Fruit fly (Drosophila melanogaster) whole organism, embryonic: ENCODE measurements around the gene Gyc89Da.

Experiments
- Antp ChIP-seq: fragments of 200-800 bp; sonication (Bioruptor generic); optimal IDR thresholded peaks from 3 replicates; lab custom pipeline; 2016; ENCODE audit warnings: missing biosample characterization, missing genetic modification characterization
- CG12769 ChIP-seq: fragments of 200-800 bp; sonication (Bioruptor generic); optimal IDR thresholded peaks from 2 replicates; lab custom pipeline; 2019; ENCODE audit warnings: missing biosample characterization, mild to moderate bottlenecking, missing genetic modification characterization, moderate library complexity
- CG12942 ChIP-seq: fragments of 200-800 bp; sonication (Bioruptor generic); optimal IDR thresholded peaks from 3 replicates; lab custom pipeline; 2016; ENCODE audit warnings: missing biosample characterization, missing genetic modification characterization
- CG14014 ChIP-seq: fragments of 200-800 bp; sonication (Bioruptor generic); IDR thresholded peaks from 2 replicates; pipeline ENCODE4 v1.3.6; 2022; ENCODE audit warnings: missing biosample characterization, missing genetic modification characterization
- CG15269 ChIP-seq: fragments of 200-800 bp; sonication (Bioruptor generic); optimal IDR thresholded peaks from 2 replicates; lab custom pipeline; 2018; ENCODE audit warnings: missing biosample characterization, mild to moderate bottlenecking, missing genetic modification characterization, moderate library complexity
- CG1602 ChIP-seq: fragments of 200-800 bp; sonication (Bioruptor generic); optimal IDR thresholded peaks from 3 replicates; lab custom pipeline; 2016; ENCODE audit warnings: missing biosample characterization, missing genetic modification characterization
- CG17385 ChIP-seq: fragments of 200-800 bp; sonication (Bioruptor generic); optimal IDR thresholded peaks from 3 replicates; lab custom pipeline; 2018; ENCODE audit warnings: missing biosample characterization, mild to moderate bottlenecking, missing genetic modification characterization
- CG17612 ChIP-seq: fragments of 200-800 bp; sonication (Bioruptor generic); IDR thresholded peaks from 2 replicates; pipeline ENCODE4 v1.3.6; 2022; ENCODE audit warnings: missing biosample characterization, missing genetic modification characterization
- CG17912 ChIP-seq: fragments of 200-800 bp; sonication (Bioruptor generic); optimal IDR thresholded peaks from 2 replicates; lab custom pipeline; 2018; ENCODE audit warnings: missing biosample characterization, mild to moderate bottlenecking, missing genetic modification characterization
- CG30431 ChIP-seq: fragments of 200-800 bp; sonication (Bioruptor generic); optimal IDR thresholded peaks from 2 replicates; lab custom pipeline; 2017; ENCODE audit warnings: missing biosample characterization, missing genetic modification characterization
- CG32532 ChIP-seq: fragments of 200-800 bp; sonication (Bioruptor generic); IDR thresholded peaks from 2 replicates; pipeline ENCODE4 v1.3.6; 2022; ENCODE audit warnings: missing biosample characterization, missing genetic modification characterization
- CG43689 ChIP-seq: fragments of 200-800 bp; sonication (Bioruptor generic); IDR thresholded peaks from 2 replicates; pipeline ENCODE4 v1.3.6; 2022; ENCODE audit warnings: missing biosample characterization, missing genetic modification characterization
- CG6272 ChIP-seq: fragments of 200-800 bp; sonication (Bioruptor generic); IDR thresholded peaks from 2 replicates; pipeline ENCODE4 v1.3.6; 2022; ENCODE audit warnings: missing biosample characterization, missing genetic modification characterization
- CG7357 ChIP-seq: fragments of 200-800 bp; sonication (Bioruptor generic); IDR thresholded peaks from 3 replicates; pipeline ENCODE4 v1.3.6; 2022; ENCODE audit warnings: missing biosample characterization, missing genetic modification characterization
- CG7928 ChIP-seq: fragments of 200-800 bp; sonication (Bioruptor generic); optimal IDR thresholded peaks from 2 replicates; lab custom pipeline; 2017; ENCODE audit warnings: missing biosample characterization, mild to moderate bottlenecking, missing genetic modification characterization
- CG8359 ChIP-seq: fragments of 200-800 bp; sonication (Bioruptor generic); optimal IDR thresholded peaks from 2 replicates; lab custom pipeline; 2017; ENCODE audit warnings: missing biosample characterization, mild to moderate bottlenecking, missing genetic modification characterization, borderline replicate concordance
- CG9215 ChIP-seq: fragments of 200-800 bp; sonication (Bioruptor generic); IDR thresholded peaks from 2 replicates; pipeline ENCODE4 v1.3.6; 2022; ENCODE audit warnings: missing biosample characterization, missing genetic modification characterization
- Deaf1 ChIP-seq: fragments of 200-800 bp; optimal IDR thresholded peaks from 3 replicates; lab custom pipeline; 2019; ENCODE audit warnings: missing biosample characterization, mild to moderate bottlenecking, missing genetic modification characterization, moderate library complexity
- Dfd ChIP-seq, 2 experiments: fragments of >200 bp; optimal IDR thresholded peaks; 2 replicates each; lab custom pipeline; 2017; ENCODE audit warnings: missing biosample characterization in 2 of 2, missing genetic modification characterization in 2 of 2
- Doc2 ChIP-seq: fragments of 200-800 bp; sonication (Bioruptor generic); IDR thresholded peaks from 2 replicates; pipeline ENCODE4 v1.3.6; 2022; ENCODE audit warnings: missing biosample characterization, missing genetic modification characterization
- Fer3 ChIP-seq: fragments of 200-800 bp; sonication (Bioruptor generic); optimal IDR thresholded peaks from 2 replicates; lab custom pipeline; 2018; ENCODE audit warnings: missing biosample characterization, mild to moderate bottlenecking, missing genetic modification characterization, moderate library complexity
- H2.0 ChIP-seq: fragments of 200-800 bp; sonication (Bioruptor generic); IDR thresholded peaks from 2 replicates; pipeline ENCODE4 v1.3.6; 2022; ENCODE audit warnings: missing biosample characterization, missing genetic modification characterization
- HLH4C ChIP-seq: fragments of 200-800 bp; sonication (Bioruptor generic); IDR thresholded peaks from 3 replicates; pipeline ENCODE4 v1.3.6; 2022; ENCODE audit warnings: missing biosample characterization, missing genetic modification characterization; ENCODE audit not compliant: partially characterized antibody
- Hr78 ChIP-seq, 2 experiments: fragments of 200-800 bp in 1 of 2; fragments of >200 bp in 1 of 2; sonication (Bioruptor generic) in 1 of 2; optimal IDR thresholded peaks; 2 replicates each; lab custom pipeline; 2017 to 2019; ENCODE audit warnings: missing biosample characterization in 2 of 2, missing genetic modification characterization in 2 of 2, mild to moderate bottlenecking in 1 of 2, moderate library complexity in 1 of 2
- NC2α ChIP-seq: fragments of 200-800 bp; sonication (Bioruptor generic); optimal IDR thresholded peaks from 2 replicates; lab custom pipeline; 2016; ENCODE audit warnings: missing biosample characterization, missing genetic modification characterization
- Nf-YB ChIP-seq: fragments of 200-800 bp; sonication (Bioruptor generic); optimal IDR thresholded peaks from 3 replicates; lab custom pipeline; 2019; ENCODE audit warnings: missing biosample characterization, mild to moderate bottlenecking, missing genetic modification characterization, moderate library complexity
- Nf-YC ChIP-seq: fragments of 200-800 bp; optimal IDR thresholded peaks from 3 replicates; lab custom pipeline; 2019; ENCODE audit warnings: missing biosample characterization, mild to moderate bottlenecking, missing genetic modification characterization, moderate library complexity
- NfI ChIP-seq: fragments of 200-800 bp; sonication (Bioruptor generic); optimal IDR thresholded peaks from 3 replicates; lab custom pipeline; 2018; ENCODE audit warnings: missing biosample characterization, mild to moderate bottlenecking, missing genetic modification characterization, moderate library complexity
- PHDP ChIP-seq: fragments of 200-800 bp; sonication (Bioruptor generic); optimal IDR thresholded peaks from 3 replicates; lab custom pipeline; 2018; ENCODE audit warnings: missing biosample characterization, mild to moderate bottlenecking, missing genetic modification characterization, moderate library complexity
- Spps ChIP-seq: fragments of 200-800 bp; sonication (Bioruptor generic); optimal IDR thresholded peaks from 2 replicates; lab custom pipeline; 2018; ENCODE audit warnings: missing biosample characterization, mild to moderate bottlenecking, missing genetic modification characterization
- Sry-β ChIP-seq: fragments of 200-800 bp; sonication (Bioruptor generic); optimal IDR thresholded peaks from 2 replicates; lab custom pipeline; 2018; ENCODE audit warnings: missing biosample characterization, mild to moderate bottlenecking, missing genetic modification characterization, moderate library complexity
- al ChIP-seq: fragments of 200-800 bp; sonication (Bioruptor generic); IDR thresholded peaks from 2 replicates; pipeline ENCODE4 v1.3.6; 2022; ENCODE audit warnings: missing biosample characterization, missing genetic modification characterization
- ase ChIP-seq: fragments of 200-800 bp; sonication (Bioruptor generic); IDR thresholded peaks from 3 replicates; pipeline ENCODE4 v1.3.6; 2022; ENCODE audit warnings: missing biosample characterization, missing genetic modification characterization
- chn ChIP-seq: fragments of 200-800 bp; sonication (Bioruptor generic); optimal IDR thresholded peaks from 2 replicates; lab custom pipeline; 2016; ENCODE audit warnings: missing biosample characterization, missing genetic modification characterization
- crol ChIP-seq: fragments of 200-800 bp; sonication (Bioruptor generic); IDR thresholded peaks from 2 replicates; pipeline ENCODE4 v1.3.6; 2022; ENCODE audit warnings: missing biosample characterization, missing genetic modification characterization
- da ChIP-seq: fragments of 200-800 bp; sonication (Bioruptor generic); optimal IDR thresholded peaks from 2 replicates; lab custom pipeline; 2016; ENCODE audit warnings: missing biosample characterization, missing genetic modification characterization
- dan ChIP-seq: fragments of 200-800 bp; sonication (Bioruptor generic); IDR thresholded peaks from 2 replicates; pipeline ENCODE4 v1.3.6; 2022; ENCODE audit warnings: missing biosample characterization, missing genetic modification characterization
- ewg ChIP-seq: fragments of 200-800 bp; sonication (Bioruptor generic); optimal IDR thresholded peaks from 3 replicates; lab custom pipeline; 2017; ENCODE audit warnings: mild to moderate bottlenecking, missing biosample characterization, missing genetic modification reagents, missing genetic modification characterization
- gcm ChIP-seq: fragments of 200-800 bp; sonication (Bioruptor generic); optimal IDR thresholded peaks from 2 replicates; lab custom pipeline; 2019; ENCODE audit warnings: missing biosample characterization, mild to moderate bottlenecking, missing genetic modification characterization, moderate library complexity
- gsb-n ChIP-seq: fragments of 200-800 bp; sonication (Bioruptor generic); optimal IDR thresholded peaks from 3 replicates; lab custom pipeline; 2018; ENCODE audit warnings: missing biosample characterization, mild to moderate bottlenecking, missing genetic modification characterization
- hth ChIP-seq: fragments of >200 bp; optimal IDR thresholded peaks from 2 replicates; lab custom pipeline; 2017; ENCODE audit warnings: inconsistent platforms
- peb ChIP-seq: fragments of 200-800 bp; sonication (Bioruptor generic); IDR thresholded peaks from 2 replicates; pipeline ENCODE4 v1.3.6; 2022; ENCODE audit warnings: missing biosample characterization, missing genetic modification characterization
- sens ChIP-seq: fragments of 200-800 bp; sonication (Bioruptor generic); peaks from one replicate; lab custom pipeline; 2016; ENCODE audit warnings: missing biosample characterization, missing genetic modification characterization
- sna ChIP-seq: fragments of 200-800 bp; sonication (Bioruptor generic); IDR thresholded peaks from 2 replicates; pipeline ENCODE4 v1.3.6; 2022; ENCODE audit warnings: missing biosample characterization, missing genetic modification characterization; ENCODE audit not compliant: partially characterized antibody
- tap ChIP-seq: fragments of 200-800 bp; optimal IDR thresholded peaks from 3 replicates; lab custom pipeline; 2019; ENCODE audit warnings: missing biosample characterization, mild to moderate bottlenecking, missing genetic modification characterization, moderate library complexity
- tx ChIP-seq: fragments of 200-800 bp; sonication (Bioruptor generic); optimal IDR thresholded peaks from 2 replicates; lab custom pipeline; 2016; ENCODE audit warnings: missing biosample characterization, missing genetic modification characterization
- vfl ChIP-seq: fragments of 200-800 bp; sonication (Bioruptor generic); optimal IDR thresholded peaks from 2 replicates; lab custom pipeline; 2016; ENCODE audit warnings: missing biosample characterization, missing genetic modification characterization
- z ChIP-seq: fragments of 200-800 bp; sonication (Bioruptor generic); IDR thresholded peaks from 3 replicates; pipeline ENCODE4 v1.3.6; 2022; ENCODE audit warnings: missing biosample characterization, missing genetic modification characterization

Gene Gyc89Da

DNA sequence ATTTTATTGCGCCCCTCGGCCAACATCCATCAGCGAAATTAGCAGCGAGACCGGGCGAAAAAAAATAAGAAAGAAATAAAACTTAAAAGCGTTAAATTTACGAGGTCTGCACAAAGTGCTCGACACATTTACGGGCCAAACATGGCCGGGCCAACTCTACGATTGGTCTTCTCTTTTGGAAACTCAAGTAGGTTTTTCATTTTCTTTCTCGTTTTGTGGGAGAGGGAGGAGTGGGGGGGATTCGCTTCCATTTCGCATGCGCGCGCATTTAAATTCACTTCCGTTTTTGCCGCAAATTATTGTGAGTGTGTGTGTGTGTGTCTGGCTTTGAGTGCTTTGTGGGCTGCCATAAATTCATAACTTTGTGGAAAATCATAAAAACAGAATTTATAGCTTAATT lies 44.9 kb upstream of the Gyc89Da start:
- TF ChIP-seq CG32532 (GFP tag; lab: Robert Waterston, UW), result no peak
- peak; percentile 31; the same call in 1 of the 2 replicates for TF ChIP-seq crol (GFP tag; lab: Robert Waterston, UW)
- TF ChIP-seq ewg, result peak; percentile 84
- TF ChIP-seq Nf-YB (GFP tag; lab: Kevin White, UChicago), result peak; percentile 81
- peak; percentile 78 for TF ChIP-seq z (GFP tag; lab: Robert Waterston, UW)
- TF ChIP-seq Nf-YC, result peak; percentile 84
- peak; percentile 7 for TF ChIP-seq sens (GFP tag; lab: Kevin White, UChicago)
- no peak for TF ChIP-seq CG17912 (GFP tag; lab: Kevin White, UChicago)

- TF ChIP-seq CG7357 (GFP tag; lab: Robert Waterston, UW) (no peak), ase (GFP tag; lab: Robert Waterston, UW) (no peak), HLH4C (GFP tag; lab: Robert Waterston, UW) (no peak), da (GFP tag; lab: Kevin White, UChicago) (no peak), tap (tag; lab: Kevin White, UChicago) (no peak)
Measured at dm6 chr3R:16430381-16430780, 42.0 kb upstream of the Gyc89Da start, which contains the start of gene CG31279. Gene CG31279, plus strand, starts transcription at chr3R:16430681.

dm6 chr3R:16431707-16432106 lies 40.7 kb upstream of the Gyc89Da start:
- no peak for TF ChIP-seq CG30431 (GFP tag; lab: Kevin White, UChicago)
- TF ChIP-seq Hr78 (GFP tag; optimal IDR thresholded peaks at IDR 0.05; lab: Kevin White, UChicago), result no peak
- peak; percentile 50 for TF ChIP-seq NfI (GFP tag; lab: Kevin White, UChicago)
- TF ChIP-seq Sry-β (GFP tag; lab: Kevin White, UChicago), result no peak
- peak; percentile 39; the same call in 1 of the 2 replicates for TF ChIP-seq sna (GFP tag; lab: Robert Waterston, UW)
- TF ChIP-seq CG14014 (GFP tag; lab: Robert Waterston, UW), result no peak
- TF ChIP-seq CG12769 (tag; lab: Kevin White, UChicago), result no peak
- TF ChIP-seq Spps (tag; lab: Kevin White, UChicago), result no peak
- no peak for TF ChIP-seq CG12942 (GFP tag; lab: Kevin White, UChicago)
- no peak for TF ChIP-seq CG9215 (GFP tag; lab: Robert Waterston, UW)
- TF ChIP-seq Deaf1 (tag; lab: Kevin White, UChicago), result no peak
- peak; percentile 29 for TF ChIP-seq tx (GFP tag; lab: Kevin White, UChicago)
- TF ChIP-seq CG15269, result peak; percentile 48
- TF ChIP-seq dan (GFP tag; lab: Robert Waterston, UW), result no peak
- no peak for TF ChIP-seq chn (GFP tag; lab: Kevin White, UChicago)
- TF ChIP-seq CG7928, result no peak
- peak; percentile 50 for TF ChIP-seq Antp (GFP tag; lab: Kevin White, UChicago)
- TF ChIP-seq CG17385 (GFP tag; lab: Kevin White, UChicago), result no peak
- peak; percentile 14 for TF ChIP-seq gcm (GFP tag; lab: Kevin White, UChicago)
- no peak for TF ChIP-seq ase (GFP tag; lab: Robert Waterston, UW)
- TF ChIP-seq H2.0, result peak; percentile 43; the same call in 1 of the 2 replicates
- peak; percentile 51 for TF ChIP-seq NC2α (GFP tag; lab: Kevin White, UChicago)
- TF ChIP-seq hth (lab: Kevin White, UChicago), result no peak
- no peak; the same call in 1 of the 2 replicates for TF ChIP-seq CG17612 (GFP tag; lab: Robert Waterston, UW)
- no peak for TF ChIP-seq CG8359 (GFP tag; lab: Kevin White, UChicago)
- no peak for TF ChIP-seq CG43689 (GFP tag; lab: Robert Waterston, UW)
- TF ChIP-seq CG6272 (GFP tag; lab: Robert Waterston, UW), result peak; percentile 36
- peak; percentile 1 for TF ChIP-seq CG1602 (GFP tag; lab: Kevin White, UChicago)
- TF ChIP-seq Dfd (GFP tag; optimal IDR thresholded peaks at IDR 0.05; lab: Kevin White, UChicago), result peak in 1 of 2 experiments; percentile 82
- TF ChIP-seq PHDP (tag; lab: Kevin White, UChicago), result no peak
- TF ChIP-seq gsb-n (tag; lab: Kevin White, UChicago), result peak; percentile 27
- no peak for TF ChIP-seq vfl (GFP tag; lab: Kevin White, UChicago)
- TF ChIP-seq Fer3 (tag; lab: Kevin White, UChicago), result no peak
- TF ChIP-seq Doc2 (GFP tag; lab: Robert Waterston, UW), result no peak
- TF ChIP-seq al, result no peak
- 0 out of 2 replicates have a peak, but pooled peaks have one; percentile 7 for TF ChIP-seq peb (GFP tag; lab: Robert Waterston, UW)
